Worm (Caenorhabditis elegans): ENCODE measurements around the gene spe-41.
A peak's percentile ranks its signal among the peaks of the same experiment; 100 is the strongest.

ce11 chrIII:3389426-3390020 is 54.5 kb downstream of the spe-41 start, which contains the start of the genes elmd-1 and hecw-1:
- TF ChIP-seq ztf-28 (GFP tag; IDR thresholded peaks at IDR 0.05) (no peak), chd-7 (tag; optimal IDR thresholded peaks at IDR 0.05) (peak; percentile 51), aptf-3 (GFP tag; IDR thresholded peaks at IDR 0.05) (no peak), nfya-2 (GFP tag; IDR thresholded peaks at IDR 0.05) (no peak)

Data from whole organism, young adult.